ENCODE assay signal across 4 worm cellular contexts in the genomic region with DNA sequence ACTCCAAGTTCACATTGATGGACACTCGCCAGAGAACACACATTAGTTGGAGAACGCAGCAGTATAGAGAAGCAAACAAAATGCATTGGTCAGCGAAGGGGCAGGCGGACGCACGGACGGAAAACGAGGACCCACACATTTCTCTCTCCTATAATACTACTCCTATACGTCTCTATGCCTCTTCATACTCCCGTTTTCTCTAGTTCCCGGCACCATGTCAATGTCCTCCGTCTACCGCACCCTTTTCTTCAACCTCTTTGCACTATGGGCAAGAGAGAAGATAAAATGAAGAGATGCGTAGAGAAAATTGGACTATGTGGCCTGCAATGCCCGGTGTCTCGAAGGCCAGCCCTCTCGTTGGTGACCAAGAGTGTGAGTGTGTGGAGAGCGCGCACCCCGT.
TF ChIP-seq lines count a peak whose summit lies in the region.

A gene (minus strand): TSS at position 94 of the 400 bp plus-strand sequence.

TF ChIP-seq in whole organism, L2 larva, 48 proteins besides CTCF, POLR2A, EP300 and RAD21 (continues in another document):
- TF ChIP-seq nhr-6 (tag; optimal IDR thresholded peaks at IDR 0.05; lab: Kevin White, UChicago) (peak; percentile 33), nhr-11 (tag; optimal IDR thresholded peaks at IDR 0.05; lab: Kevin White, UChicago) (no peak), nhr-12 (tag; optimal IDR thresholded peaks at IDR 0.05; lab: Kevin White, UChicago) (no peak), elt-1 (tag; optimal IDR thresholded peaks at IDR 0.05; lab: Kevin White, UChicago) (no peak), skn-1 (tag; optimal IDR thresholded peaks at IDR 0.05; lab: Kevin White, UChicago) (no peak), lin-13 (GFP tag; optimal IDR thresholded peaks at IDR 0.05; lab: Kevin White, UChicago) (no peak), nhr-129 (tag; optimal IDR thresholded peaks at IDR 0.05; lab: Kevin White, UChicago) (peak; percentile 81), mdl-1 (tag; optimal IDR thresholded peaks at IDR 0.05; lab: Kevin White, UChicago) (peak; percentile 46 to 52), ceh-16 (tag; optimal IDR thresholded peaks at IDR 0.05; lab: Kevin White, UChicago) (no peak), lin-11 (tag; optimal IDR thresholded peaks at IDR 0.05; lab: Kevin White, UChicago) (peak; percentile 34), fos-1 (tag; optimal IDR thresholded peaks at IDR 0.05; lab: Kevin White, UChicago) (peak; percentile 79), mab-5 (tag; optimal IDR thresholded peaks at IDR 0.05; lab: Kevin White, UChicago) (peak; percentile 59), ZK546.5 (tag; optimal IDR thresholded peaks at IDR 0.05; lab: Kevin White, UChicago) (no peak), dmd-4 (tag; optimal IDR thresholded peaks at IDR 0.05; lab: Kevin White, UChicago) (no peak), Y55F3AM.14 (GFP tag; optimal IDR thresholded peaks at IDR 0.05; lab: Kevin White, UChicago) (no peak), F13H6.1 (tag; optimal IDR thresholded peaks at IDR 0.05; lab: Kevin White, UChicago) (peak; percentile 90), crh-2 (tag; optimal IDR thresholded peaks at IDR 0.05; lab: Kevin White, UChicago) (peak; percentile 47), nhr-10 (tag; optimal IDR thresholded peaks at IDR 0.05; lab: Kevin White, UChicago) (no peak), nhr-21 (tag; optimal IDR thresholded peaks at IDR 0.05; lab: Kevin White, UChicago) (peak; percentile 66), lin-39 (tag; optimal IDR thresholded peaks at IDR 0.05; lab: Kevin White, UChicago) (no peak), aly-2 (tag; optimal IDR thresholded peaks at IDR 0.05; lab: Kevin White, UChicago) (no peak), C34F6.9 (tag; optimal IDR thresholded peaks at IDR 0.05; lab: Kevin White, UChicago) (peak; percentile 66), snpc-4 (tag; optimal IDR thresholded peaks at IDR 0.05; lab: Kevin White, UChicago) (no peak)

TF ChIP-seq in whole organism, L4 larva, 104 proteins besides CTCF, POLR2A, EP300 and RAD21 (continues in another document):
- TF ChIP-seq ZK546.5 (tag; optimal IDR thresholded peaks at IDR 0.05; lab: Kevin White, UChicago) = no peak
- peak; percentile 33 for TF ChIP-seq F37D6.2 (tag; optimal IDR thresholded peaks at IDR 0.05; lab: Kevin White, UChicago)
- TF ChIP-seq zfp-3 (GFP tag; conservative IDR thresholded peaks at IDR 0.05; lab: Robert Waterston, UW) = no peak
- TF ChIP-seq daf-12 (tag; optimal IDR thresholded peaks at IDR 0.05; lab: Kevin White, UChicago) = no peak
- TF ChIP-seq snpc-4 (tag; optimal IDR thresholded peaks at IDR 0.05; lab: Kevin White, UChicago) = no peak
- no peak for TF ChIP-seq T20F7.1 (GFP tag; optimal IDR thresholded peaks at IDR 0.05; lab: Kevin White, UChicago)
- TF ChIP-seq nhr-28 (tag; optimal IDR thresholded peaks at IDR 0.05; lab: Kevin White, UChicago) = peak; percentile 65
- peak; percentile 80 for TF ChIP-seq rbr-2 (tag; optimal IDR thresholded peaks at IDR 0.05; lab: Kevin White, UChicago)
- 0 out of 2 replicates have a peak, but pooled peaks have one; percentile 7 for TF ChIP-seq dmd-8 (GFP tag; IDR thresholded peaks at IDR 0.05; lab: Robert Waterston, UW)
- no peak for TF ChIP-seq ces-1 (GFP tag; optimal IDR thresholded peaks at IDR 0.05; lab: Kevin White, UChicago)
- TF ChIP-seq hlh-30 (tag; optimal IDR thresholded peaks at IDR 0.05; lab: Kevin White, UChicago; ENCODE audit: insufficient read depth) = no peak
- TF ChIP-seq Y48G9A.11 (GFP tag; IDR thresholded peaks at IDR 0.05; lab: Robert Waterston, UW) = no peak
- no peak for TF ChIP-seq duxl-1 (tag; optimal IDR thresholded peaks at IDR 0.05; lab: Kevin White, UChicago; ENCODE audit: poor library complexity)
- no peak for TF ChIP-seq ama-1 (optimal IDR thresholded peaks at IDR 0.05; lab: Kevin White, UChicago)
- TF ChIP-seq aly-2 (tag; optimal IDR thresholded peaks at IDR 0.05; lab: Kevin White, UChicago) = no peak
- TF ChIP-seq pqm-1 (tag; optimal IDR thresholded peaks at IDR 0.05; lab: Kevin White, UChicago) = no peak
- no peak for TF ChIP-seq F44E2.7 (GFP tag; IDR thresholded peaks at IDR 0.05; lab: Robert Waterston, UW)
- TF ChIP-seq lin-1 (GFP tag; IDR thresholded peaks at IDR 0.05; lab: Robert Waterston, UW) = no peak
- TF ChIP-seq jun-1 (tag; optimal IDR thresholded peaks at IDR 0.05; lab: Kevin White, UChicago) = no peak
- no peak for TF ChIP-seq lin-38 (GFP tag; IDR thresholded peaks at IDR 0.05; lab: Robert Waterston, UW)
- TF ChIP-seq dmd-6 (GFP tag; IDR thresholded peaks at IDR 0.05; lab: Robert Waterston, UW) = no peak
- TF ChIP-seq dmd-9 (GFP tag; IDR thresholded peaks at IDR 0.05; lab: Robert Waterston, UW) = no peak
- TF ChIP-seq nhr-42 (GFP tag; IDR thresholded peaks at IDR 0.05; lab: Robert Waterston, UW) = no peak

TF ChIP-seq in whole organism, late embryonic, 69 proteins besides CTCF, POLR2A, EP300 and RAD21 (continues in another document):
- TF ChIP-seq hlh-6 (tag; optimal IDR thresholded peaks at IDR 0.05; lab: Kevin White, UChicago) (peak; percentile 46), F13H6.1 (tag; optimal IDR thresholded peaks at IDR 0.05; lab: Kevin White, UChicago) (peak; percentile 62), pha-2 (tag; optimal IDR thresholded peaks at IDR 0.05; lab: Kevin White, UChicago) (peak; percentile 64), ceh-6 (GFP tag; optimal IDR thresholded peaks at IDR 0.05; lab: Kevin White, UChicago) (peak; percentile 19), rnt-1 (tag; optimal IDR thresholded peaks at IDR 0.05; lab: Kevin White, UChicago) (peak; percentile 88), hlh-13 (GFP tag; optimal IDR thresholded peaks at IDR 0.05; lab: Kevin White, UChicago) (peak; percentile 44), sox-2 (GFP tag; IDR thresholded peaks at IDR 0.05; lab: Robert Waterston, UW) (no peak; the same call in 1 of the 2 replicates), ceh-14 (tag; optimal IDR thresholded peaks at IDR 0.05; lab: Kevin White, UChicago) (peak; percentile 49), hlh-8 (tag; optimal IDR thresholded peaks at IDR 0.05; lab: Kevin White, UChicago) (peak; percentile 47), ceh-34 (tag; optimal IDR thresholded peaks at IDR 0.05; lab: Kevin White, UChicago) (peak; percentile 79), K02D7.2 (tag; optimal IDR thresholded peaks at IDR 0.05; lab: Kevin White, UChicago) (no peak), nhr-232 (tag; optimal IDR thresholded peaks at IDR 0.05; lab: Kevin White, UChicago) (peak; percentile 15), syd-9 (tag; optimal IDR thresholded peaks at IDR 0.05; lab: Kevin White, UChicago) (peak; percentile 75), ets-4 (tag; optimal IDR thresholded peaks at IDR 0.05; lab: Kevin White, UChicago) (peak; percentile 10), ceh-22 (tag; optimal IDR thresholded peaks at IDR 0.05; lab: Kevin White, UChicago) (no peak), ttx-3 (tag; optimal IDR thresholded peaks at IDR 0.05; lab: Kevin White, UChicago) (peak; percentile 38), unc-55 (GFP tag; optimal IDR thresholded peaks at IDR 0.05; lab: Kevin White, UChicago) (peak; percentile 78), tbx-2 (tag; optimal IDR thresholded peaks at IDR 0.05; lab: Kevin White, UChicago) (peak; percentile 82), pros-1 (tag; optimal IDR thresholded peaks at IDR 0.05; lab: Kevin White, UChicago) (peak; percentile 63), ceh-18 (tag; optimal IDR thresholded peaks at IDR 0.05; lab: Kevin White, UChicago) (peak; percentile 73), lim-6 (tag; optimal IDR thresholded peaks at IDR 0.05; lab: Kevin White, UChicago) (no peak), ceh-31 (tag; optimal IDR thresholded peaks at IDR 0.05; lab: Kevin White, UChicago) (peak; percentile 92), dve-1 (tag; optimal IDR thresholded peaks at IDR 0.05; lab: Kevin White, UChicago) (peak; percentile 45), elt-2 (tag; optimal IDR thresholded peaks at IDR 0.05; lab: Kevin White, UChicago) (no peak)

TF ChIP-seq in whole organism, mixed stage, embryonic, 35 proteins besides CTCF, POLR2A, EP300 and RAD21 (continues in another document):
- TF ChIP-seq blmp-1 (tag; optimal IDR thresholded peaks at IDR 0.05; lab: Kevin White, UChicago) = no peak
- TF ChIP-seq sem-2 (GFP tag; optimal IDR thresholded peaks at IDR 0.05; lab: Kevin White, UChicago) = no peak
- TF ChIP-seq sptf-1 (tag; optimal IDR thresholded peaks at IDR 0.05; lab: Kevin White, UChicago) = peak; percentile 59
- no peak for TF ChIP-seq unc-39 (tag; optimal IDR thresholded peaks at IDR 0.05; lab: Kevin White, UChicago)
- TF ChIP-seq cnd-1 (tag; optimal IDR thresholded peaks at IDR 0.05; lab: Kevin White, UChicago) = peak; percentile 27
- peak; percentile 85 for TF ChIP-seq ces-1 (GFP tag; optimal IDR thresholded peaks at IDR 0.05; lab: Kevin White, UChicago)
- TF ChIP-seq lin-32 (GFP tag; optimal IDR thresholded peaks at IDR 0.05; lab: Kevin White, UChicago) = no peak
- peak; percentile 94 for TF ChIP-seq nhr-2 (tag; optimal IDR thresholded peaks at IDR 0.05; lab: Kevin White, UChicago)
- TF ChIP-seq mls-2 (tag; optimal IDR thresholded peaks at IDR 0.05; lab: Kevin White, UChicago) = peak; percentile 63
- peak; percentile 39 for TF ChIP-seq hlh-1 (tag; optimal IDR thresholded peaks at IDR 0.05; lab: Kevin White, UChicago)
- TF ChIP-seq ceh-39 (tag; optimal IDR thresholded peaks at IDR 0.05; lab: Kevin White, UChicago) = no peak
- peak; percentile 54 for TF ChIP-seq ham-2 (GFP tag; optimal IDR thresholded peaks at IDR 0.05; lab: Kevin White, UChicago)
- TF ChIP-seq elt-3 (tag; optimal IDR thresholded peaks at IDR 0.05; lab: Kevin White, UChicago) = no peak
- TF ChIP-seq flh-1 (GFP tag; optimal IDR thresholded peaks at IDR 0.05; lab: Kevin White, UChicago) = no peak
- TF ChIP-seq mep-1 (tag; optimal IDR thresholded peaks at IDR 0.05; lab: Kevin White, UChicago) = peak; percentile 75
- peak; percentile 17 for TF ChIP-seq pha-4 (tag; optimal IDR thresholded peaks at IDR 0.05; lab: Kevin White, UChicago)
- no peak for TF ChIP-seq lin-13 (tag; optimal IDR thresholded peaks at IDR 0.05; lab: Kevin White, UChicago)
- TF ChIP-seq ztf-11 (tag; optimal IDR thresholded peaks at IDR 0.05; lab: Kevin White, UChicago) = peak; percentile 45
- peak; percentile 58 for TF ChIP-seq M03D4.4 (tag; optimal IDR thresholded peaks at IDR 0.05; lab: Kevin White, UChicago)
- TF ChIP-seq lsy-2 (tag; optimal IDR thresholded peaks at IDR 0.05; lab: Kevin White, UChicago) = peak; percentile 23
- TF ChIP-seq nhr-237 (tag; optimal IDR thresholded peaks at IDR 0.05; lab: Kevin White, UChicago) = no peak
- TF ChIP-seq nhr-12 (tag; optimal IDR thresholded peaks at IDR 0.05; lab: Kevin White, UChicago) = no peak
- TF ChIP-seq ceh-43 (GFP tag; optimal IDR thresholded peaks at IDR 0.05; lab: Kevin White, UChicago) = no peak
- TF ChIP-seq unc-120 (tag; optimal IDR thresholded peaks at IDR 0.05; lab: Kevin White, UChicago; ENCODE audit: poor library complexity, severe bottlenecking) = peak; percentile 68
- TF ChIP-seq ceh-83 (GFP tag; optimal IDR thresholded peaks at IDR 0.05; lab: Kevin White, UChicago) = peak; percentile 28
- peak; percentile 83 for TF ChIP-seq unc-62 (GFP tag; optimal IDR thresholded peaks at IDR 0.05; lab: Kevin White, UChicago)
- no peak for TF ChIP-seq zip-8 (tag; optimal IDR thresholded peaks at IDR 0.05; lab: Kevin White, UChicago)
- TF ChIP-seq snpc-4 (tag; optimal IDR thresholded peaks at IDR 0.05; lab: Kevin White, UChicago) = no peak
